Fruit fly (Drosophila melanogaster) whole organism, embryonic: ENCODE results near the gene cup.
A peak's percentile ranks its signal among the peaks of the same experiment; 100 is the strongest.

ENCODE experiments used
- Adf1 ChIP-seq: fragments of 200-800 bp; sonication (Bioruptor generic); IDR thresholded peaks from 2 replicates; pipeline ENCODE4 v1.3.6; 2022; ENCODE audit warnings: missing biosample characterization, missing genetic modification characterization
- Blimp-1 ChIP-seq: fragments of 200-800 bp; sonication (Bioruptor generic); optimal IDR thresholded peaks from 3 replicates; lab custom pipeline; 2018; ENCODE audit warnings: missing biosample characterization, missing genetic modification characterization, mild to moderate bottlenecking, moderate library complexity, missing genetic modification reagents
- C15 ChIP-seq: fragments of 200-800 bp; sonication (Bioruptor generic); IDR thresholded peaks from 3 replicates; pipeline ENCODE4 v1.3.6; 2022; ENCODE audit warnings: missing biosample characterization, missing genetic modification characterization
- CG10654 ChIP-seq: fragments of 200-800 bp; sonication (Bioruptor generic); optimal IDR thresholded peaks from 2 replicates; lab custom pipeline; 2016; ENCODE audit warnings: missing biosample characterization, missing genetic modification characterization
- CG11093 ChIP-seq: fragments of 200-800 bp; sonication (Bioruptor generic); IDR thresholded peaks from 3 replicates; pipeline ENCODE4 v1.3.6; 2022; ENCODE audit warnings: missing biosample characterization, missing genetic modification characterization
- CG13287 ChIP-seq: fragments of 200-800 bp; sonication (Bioruptor generic); IDR thresholded peaks from 2 replicates; pipeline ENCODE4 v1.3.6; 2022; ENCODE audit warnings: missing biosample characterization, missing genetic modification characterization; ENCODE audit not compliant: partially characterized antibody
- CG13424 ChIP-seq: fragments of 200-800 bp; sonication (Bioruptor generic); optimal IDR thresholded peaks from 2 replicates; lab custom pipeline; 2019; ENCODE audit warnings: missing biosample characterization, mild to moderate bottlenecking, missing genetic modification characterization, moderate library complexity
- CG15011 ChIP-seq: fragments of 200-800 bp; sonication (Bioruptor generic); optimal IDR thresholded peaks from 3 replicates; lab custom pipeline; 2018; ENCODE audit warnings: missing biosample characterization, mild to moderate bottlenecking, missing genetic modification characterization
- CG2202 ChIP-seq: fragments of 200-800 bp; sonication (Bioruptor generic); optimal IDR thresholded peaks from 2 replicates; lab custom pipeline; 2018; ENCODE audit warnings: missing biosample characterization, mild to moderate bottlenecking, missing genetic modification characterization
- CG34422 ChIP-seq: fragments of 200-800 bp; sonication (Bioruptor generic); IDR thresholded peaks from 3 replicates; pipeline ENCODE4 v1.3.6; 2022; ENCODE audit warnings: missing biosample characterization, missing genetic modification characterization
- CG5245 ChIP-seq: fragments of 200-800 bp; sonication (Bioruptor generic); optimal IDR thresholded peaks from 3 replicates; lab custom pipeline; 2016; ENCODE audit warnings: missing biosample characterization, missing genetic modification characterization
- CG6272 ChIP-seq: fragments of 200-800 bp; sonication (Bioruptor generic); IDR thresholded peaks from 2 replicates; pipeline ENCODE4 v1.3.6; 2022; ENCODE audit warnings: missing biosample characterization, missing genetic modification characterization
- CG6791 ChIP-seq: fragments of 200-800 bp; sonication (Bioruptor generic); IDR thresholded peaks from 3 replicates; pipeline ENCODE4 v1.3.6; 2022; ENCODE audit warnings: missing biosample characterization, missing genetic modification characterization; ENCODE audit not compliant: partially characterized antibody
- CG6854 ChIP-seq: fragments of 200-800 bp; sonication (Bioruptor generic); optimal IDR thresholded peaks from 3 replicates; lab custom pipeline; 2017; ENCODE audit warnings: missing biosample characterization, mild to moderate bottlenecking, missing genetic modification characterization
- CG9437 ChIP-seq: fragments of 200-800 bp; sonication (Bioruptor generic); optimal IDR thresholded peaks from 2 replicates; lab custom pipeline; 2018; ENCODE audit warnings: missing biosample characterization, mild to moderate bottlenecking, missing genetic modification characterization
- CG9932 ChIP-seq: fragments of 200-800 bp; sonication (Bioruptor generic); IDR thresholded peaks from 2 replicates; pipeline ENCODE4 v1.3.6; 2022; ENCODE audit warnings: missing biosample characterization, missing genetic modification characterization
- Chrac-16 ChIP-seq: fragments of 200-800 bp; sonication (Bioruptor generic); optimal IDR thresholded peaks from 3 replicates; lab custom pipeline; 2016; ENCODE audit warnings: missing biosample characterization, missing genetic modification characterization
- D ChIP-seq, 2 experiments: fragments of 200-800 bp in 1 of 2; fragments of >200 bp in 1 of 2; sonication (Bioruptor generic) in 1 of 2; optimal IDR thresholded peaks; 2 replicates in 1 of 2; 3 replicates in 1 of 2; lab custom pipeline; 2017; ENCODE audit warnings: mild to moderate bottlenecking in 1 of 2, missing biosample characterization in 1 of 2, missing genetic modification characterization in 1 of 2, missing genetic modification reagents in 1 of 2
- Dad ChIP-seq: fragments of 200-800 bp; sonication (Bioruptor generic); optimal IDR thresholded peaks from 3 replicates; lab custom pipeline; 2016; ENCODE audit warnings: missing biosample characterization, missing genetic modification characterization
- E2f1 ChIP-seq: fragments of 200-800 bp; sonication (Bioruptor generic); IDR thresholded peaks from 2 replicates; pipeline ENCODE4 v1.3.6; 2022; ENCODE audit warnings: missing biosample characterization, missing genetic modification characterization
- Fer3 ChIP-seq: fragments of 200-800 bp; sonication (Bioruptor generic); optimal IDR thresholded peaks from 2 replicates; lab custom pipeline; 2018; ENCODE audit warnings: missing biosample characterization, mild to moderate bottlenecking, missing genetic modification characterization, moderate library complexity
- NC2β ChIP-seq: fragments of 200-800 bp; sonication (Bioruptor generic); optimal IDR thresholded peaks from 2 replicates; lab custom pipeline; 2016; ENCODE audit warnings: missing biosample characterization, missing genetic modification characterization
- Nf-YB ChIP-seq: fragments of 200-800 bp; sonication (Bioruptor generic); optimal IDR thresholded peaks from 3 replicates; lab custom pipeline; 2019; ENCODE audit warnings: missing biosample characterization, mild to moderate bottlenecking, missing genetic modification characterization, moderate library complexity
- Oli ChIP-seq: fragments of 200-800 bp; sonication (Bioruptor generic); optimal IDR thresholded peaks from 2 replicates; lab custom pipeline; 2018; ENCODE audit warnings: missing biosample characterization, mild to moderate bottlenecking, missing genetic modification characterization, moderate library complexity
- PHDP ChIP-seq: fragments of 200-800 bp; sonication (Bioruptor generic); optimal IDR thresholded peaks from 3 replicates; lab custom pipeline; 2018; ENCODE audit warnings: missing biosample characterization, mild to moderate bottlenecking, missing genetic modification characterization, moderate library complexity
- Scr ChIP-seq: fragments of 200-800 bp; sonication (Bioruptor generic); IDR thresholded peaks from 2 replicates; pipeline ENCODE4 v1.3.6; 2022; ENCODE audit warnings: missing biosample characterization, missing genetic modification characterization; ENCODE audit not compliant: partially characterized antibody
- Sin3A ChIP-seq: fragments of >200 bp; optimal IDR thresholded peaks from 2 replicates; lab custom pipeline; 2018
- Stat92E ChIP-seq, 3 experiments: fragments of >200 bp in 2 of 3; fragments of 200-800 bp in 1 of 3; sonication (Bioruptor generic) in 1 of 3; optimal IDR thresholded peaks; 2 replicates each; lab custom pipeline; 2017 to 2019; ENCODE audit warnings: missing biosample characterization in 3 of 3, missing genetic modification characterization in 3 of 3, mild to moderate bottlenecking in 1 of 3, moderate library complexity in 1 of 3
- Xrp1 ChIP-seq: fragments of 200-800 bp; sonication (Bioruptor generic); IDR thresholded peaks from 2 replicates; pipeline ENCODE4 v1.3.6; 2022; ENCODE audit warnings: missing biosample characterization, missing genetic modification characterization
- ac ChIP-seq: fragments of 200-800 bp; sonication (Bioruptor generic); optimal IDR thresholded peaks from 3 replicates; lab custom pipeline; 2017; ENCODE audit warnings: missing biosample characterization, mild to moderate bottlenecking, missing genetic modification characterization
- al ChIP-seq: fragments of 200-800 bp; sonication (Bioruptor generic); IDR thresholded peaks from 2 replicates; pipeline ENCODE4 v1.3.6; 2022; ENCODE audit warnings: missing biosample characterization, missing genetic modification characterization
- ap ChIP-seq: fragments of 200-800 bp; sonication (Bioruptor generic); IDR thresholded peaks from 2 replicates; pipeline ENCODE4 v1.3.6; 2022; ENCODE audit warnings: missing biosample characterization, missing genetic modification characterization
- ara ChIP-seq: fragments of 200-800 bp; sonication (Bioruptor generic); IDR thresholded peaks from 2 replicates; pipeline ENCODE4 v1.3.6; 2022; ENCODE audit warnings: missing biosample characterization, missing genetic modification characterization
- az2 ChIP-seq: fragments of 200-800 bp; sonication (Bioruptor generic); optimal IDR thresholded peaks from 3 replicates; lab custom pipeline; 2016; ENCODE audit warnings: missing biosample characterization, missing genetic modification characterization
- da ChIP-seq: fragments of 200-800 bp; sonication (Bioruptor generic); optimal IDR thresholded peaks from 2 replicates; lab custom pipeline; 2016; ENCODE audit warnings: missing biosample characterization, missing genetic modification characterization
- disco-r ChIP-seq: fragments of 200-800 bp; sonication (Bioruptor generic); optimal IDR thresholded peaks from 2 replicates; lab custom pipeline; 2016; ENCODE audit warnings: missing biosample characterization, missing genetic modification characterization
- emc ChIP-seq: fragments of 200-800 bp; sonication (Bioruptor generic); optimal IDR thresholded peaks from 2 replicates; lab custom pipeline; 2016; ENCODE audit warnings: missing biosample characterization, missing genetic modification characterization
- gem ChIP-seq: fragments of 200-800 bp; sonication (Bioruptor generic); optimal IDR thresholded peaks from 2 replicates; lab custom pipeline; 2019; ENCODE audit warnings: missing biosample characterization, mild to moderate bottlenecking, missing genetic modification characterization, moderate library complexity
- grn ChIP-seq: fragments of 200-800 bp; sonication (Bioruptor generic); optimal IDR thresholded peaks from 3 replicates; lab custom pipeline; 2017; ENCODE audit warnings: missing biosample characterization, missing genetic modification characterization
- gsb ChIP-seq: fragments of 200-800 bp; sonication (Bioruptor generic); IDR thresholded peaks from 2 replicates; pipeline ENCODE4 v1.3.6; 2022; ENCODE audit warnings: missing biosample characterization, missing genetic modification characterization
- her ChIP-seq: fragments of 200-800 bp; sonication (Bioruptor generic); optimal IDR thresholded peaks from 2 replicates; lab custom pipeline; 2016; ENCODE audit warnings: missing biosample characterization, missing genetic modification characterization
- insv ChIP-seq, 2 experiments: fragments of 200-800 bp; sonication (Bioruptor generic); optimal IDR thresholded peaks; 3 replicates each; lab custom pipeline; 2016 to 2018; ENCODE audit warnings: missing biosample characterization in 2 of 2, missing genetic modification characterization in 2 of 2
- lola ChIP-seq, 3 experiments: fragments of >200 bp in 2 of 3; fragments of 200-800 bp in 1 of 3; sonication (Bioruptor generic) in 1 of 3; optimal IDR thresholded peaks; 2 replicates each; lab custom pipeline; 2017 to 2019; ENCODE audit warnings: missing biosample characterization in 3 of 3, missing genetic modification characterization in 3 of 3, mild to moderate bottlenecking in 1 of 3, moderate library complexity in 1 of 3
- prd ChIP-seq, 3 experiments: fragments of >200 bp in 2 of 3; fragments of 200-800 bp in 1 of 3; sonication (Bioruptor generic) in 1 of 3; optimal IDR thresholded peaks in 2 of 3; IDR thresholded peaks in 1 of 3; 2 replicates in 2 of 3; 3 replicates in 1 of 3; pipeline versions ENCODE4 v1.3.6 to Lab custom; 2017 to 2022; ENCODE audit warnings: missing biosample characterization in 1 of 3, missing genetic modification characterization in 1 of 3
- sc ChIP-seq, 3 experiments: fragments of >200 bp in 2 of 3; fragments of 200-800 bp in 1 of 3; sonication (Bioruptor generic) in 1 of 3; optimal IDR thresholded peaks; 2 replicates in 2 of 3; 3 replicates in 1 of 3; lab custom pipeline; 2017; ENCODE audit warnings: mild to moderate bottlenecking in 1 of 3, missing biosample characterization in 1 of 3, missing genetic modification characterization in 1 of 3, missing genetic modification reagents in 1 of 3
- scrt ChIP-seq: fragments of 200-800 bp; sonication (Bioruptor generic); optimal IDR thresholded peaks from 2 replicates; lab custom pipeline; 2018; ENCODE audit warnings: missing biosample characterization, mild to moderate bottlenecking, missing genetic modification characterization, moderate library complexity
- sr ChIP-seq: fragments of 200-800 bp; sonication (Bioruptor generic); IDR thresholded peaks from 3 replicates; pipeline ENCODE4 v1.3.6; 2022; ENCODE audit warnings: missing biosample characterization, missing genetic modification characterization
- usp ChIP-seq: fragments of >200 bp; optimal IDR thresholded peaks from 2 replicates; lab custom pipeline; 2017; ENCODE audit warnings: missing biosample characterization, missing genetic modification characterization

The cup gene

DNA sequence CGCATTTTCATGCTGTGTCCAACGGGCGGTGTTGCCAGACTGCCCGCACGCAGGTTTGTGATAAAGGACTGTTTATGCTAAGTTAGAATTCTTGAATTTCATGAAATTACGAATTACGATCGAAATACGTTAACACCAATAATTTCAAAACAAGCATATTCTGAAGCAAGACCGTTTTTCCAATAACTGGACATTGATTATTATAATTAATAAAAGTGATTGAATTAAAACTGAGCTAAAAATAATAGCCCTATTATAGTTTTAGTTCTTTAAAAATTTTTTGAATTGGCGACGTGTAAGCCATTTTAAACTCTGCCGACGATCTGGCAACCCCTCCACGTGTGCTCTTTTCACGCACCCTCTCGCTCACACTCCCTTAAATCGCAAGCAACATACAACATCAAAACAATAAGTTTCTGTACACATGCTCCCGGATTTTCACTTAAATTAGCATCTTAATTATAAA is 15.3 kb upstream of the cup start (continued):
- TF ChIP-seq grn (GFP tag; lab: Kevin White, UChicago) (peak; percentile 79), Blimp-1 (peak; percentile 91), ap (GFP tag; lab: Robert Waterston, UW) (peak; percentile 78), CG15011 (peak; percentile 95), Scr (no peak), usp (GFP tag; lab: Kevin White, UChicago) (no peak), CG10654 (peak; percentile 94), C15 (peak; percentile 78; the same call in 2 of the 3 replicates), CG9437 (GFP tag; lab: Kevin White, UChicago) (peak; percentile 90), Stat92E (GFP tag; optimal IDR thresholded peaks at IDR 0.05; lab: Kevin White, UChicago) (no peak), lola (GFP tag; optimal IDR thresholded peaks at IDR 0.05; lab: Kevin White, UChicago) (peak in 1 of 3 experiments; percentile 94), CG6854 (GFP tag; lab: Kevin White, UChicago) (peak; percentile 93), az2 (GFP tag; lab: Kevin White, UChicago) (peak; percentile 96), CG6791 (GFP tag; lab: Robert Waterston, UW) (no peak), NC2β (GFP tag; lab: Kevin White, UChicago) (peak; percentile 85), CG2202 (tag; lab: Kevin White, UChicago) (peak; percentile 84), da (peak; percentile 86), CG34422 (peak; percentile 92), CG5245 (GFP tag; lab: Kevin White, UChicago) (peak; percentile 88), insv (GFP tag; optimal IDR thresholded peaks at IDR 0.05; lab: Kevin White, UChicago) (peak; percentile 10 to 80), CG11093 (GFP tag; lab: Robert Waterston, UW) (peak; percentile 80), CG13424 (tag; lab: Kevin White, UChicago) (peak; percentile 97), sr (GFP tag; lab: Robert Waterston, UW) (peak; percentile 61; the same call in 2 of the 3 replicates), disco-r (GFP tag; lab: Kevin White, UChicago) (peak; percentile 75), CG6272 (GFP tag; lab: Robert Waterston, UW) (peak; percentile 80), her (peak; percentile 81), scrt (GFP tag; lab: Kevin White, UChicago) (peak; percentile 89), Dad (peak; percentile 94), Nf-YB (peak; percentile 81), sc (optimal IDR thresholded peaks at IDR 0.05; lab: Kevin White, UChicago) (no peak), sc (GFP tag; optimal IDR thresholded peaks at IDR 0.05; lab: Kevin White, UChicago) (peak; percentile 88), al (GFP tag; lab: Robert Waterston, UW) (peak; percentile 91), gem (peak; percentile 98), CG13287 (no peak; the same call in 1 of the 2 replicates), ara (GFP tag; lab: Robert Waterston, UW) (peak; percentile 86), PHDP (peak; percentile 96), CG9932 (peak; percentile 93), E2f1 (GFP tag; lab: Robert Waterston, UW) (peak; percentile 91), gsb (GFP tag; lab: Robert Waterston, UW) (peak; percentile 86), Xrp1 (GFP tag; lab: Robert Waterston, UW) (peak; percentile 95), ac (peak; percentile 78), prd (optimal IDR thresholded peaks at IDR 0.05; lab: Kevin White, UChicago) (no peak), prd (GFP tag; IDR thresholded peaks at IDR 0.05; lab: Robert Waterston, UW) (peak; percentile 93), Chrac-16 (peak; percentile 95), D (optimal IDR thresholded peaks at IDR 0.05; lab: Kevin White, UChicago) (no peak), D (GFP tag; optimal IDR thresholded peaks at IDR 0.05; lab: Kevin White, UChicago) (peak; percentile 93), Adf1 (GFP tag; lab: Robert Waterston, UW) (peak; percentile 61), emc (GFP tag; lab: Kevin White, UChicago) (peak; percentile 86), Fer3 (tag; lab: Kevin White, UChicago) (peak; percentile 95), Sin3A (lab: Kevin White, UChicago) (peak; percentile 66), Oli (peak; percentile 96)
